Fruit fly (Drosophila melanogaster) whole organism, pupa: ENCODE data around the gene Mpp6.
A peak's percentile ranks its signal among the peaks of the same experiment; 100 is the strongest.

Source experiments
- CG10348 ChIP-seq: fragments of 200-800 bp; sonication (Bioruptor generic); IDR thresholded peaks from 2 replicates; pipeline ENCODE4 v1.3.6; 2022; ENCODE audit warnings: missing biosample characterization, missing genetic modification characterization
- CG12605 ChIP-seq: fragments of 200-800 bp; sonication (Bioruptor generic); IDR thresholded peaks from 2 replicates; pipeline ENCODE4 v1.3.6; 2022; ENCODE audit warnings: missing biosample characterization, missing genetic modification characterization
- CG13204 ChIP-seq: fragments of 200-800 bp; sonication (Bioruptor generic); optimal IDR thresholded peaks from 2 replicates; lab custom pipeline; 2018; ENCODE audit warnings: missing biosample characterization, mild to moderate bottlenecking, missing genetic modification characterization, moderate library complexity
- CG14655 ChIP-seq: fragments of 200-800 bp; sonication (Bioruptor generic); optimal IDR thresholded peaks from 3 replicates; lab custom pipeline; 2017; ENCODE audit warnings: mild to moderate bottlenecking, missing biosample characterization, missing genetic modification reagents, missing genetic modification characterization
- CG15710 ChIP-seq: fragments of 200-800 bp; sonication (Bioruptor generic); optimal IDR thresholded peaks from 2 replicates; lab custom pipeline; 2018; ENCODE audit warnings: missing biosample characterization, mild to moderate bottlenecking, missing genetic modification characterization, moderate library complexity
- CG17806 ChIP-seq: fragments of 200-800 bp; sonication (Bioruptor generic); optimal IDR thresholded peaks from 2 replicates; lab custom pipeline; 2018; ENCODE audit warnings: missing biosample characterization, mild to moderate bottlenecking, missing genetic modification characterization, moderate library complexity
- CG32121 ChIP-seq: fragments of 200-800 bp; sonication (Bioruptor generic); IDR thresholded peaks from 2 replicates; pipeline ENCODE4 v1.3.6; 2022; ENCODE audit warnings: missing biosample characterization, missing genetic modification characterization
- CG34367 ChIP-seq: fragments of 200-800 bp; sonication (Bioruptor generic); optimal IDR thresholded peaks from 2 replicates; lab custom pipeline; 2018; ENCODE audit warnings: missing biosample characterization, mild to moderate bottlenecking, missing genetic modification characterization
- CG4496 ChIP-seq: fragments of 200-800 bp; sonication (Bioruptor generic); IDR thresholded peaks from 3 replicates; pipeline ENCODE4 v1.3.6; 2022; ENCODE audit warnings: missing biosample characterization, missing genetic modification characterization
- CG8159 ChIP-seq: fragments of 200-800 bp; sonication (Bioruptor generic); optimal IDR thresholded peaks from 3 replicates; lab custom pipeline; 2018; ENCODE audit warnings: missing biosample characterization, mild to moderate bottlenecking, missing genetic modification characterization, moderate library complexity
- CG8301 ChIP-seq: fragments of 200-800 bp; sonication (Bioruptor generic); optimal IDR thresholded peaks from 2 replicates; lab custom pipeline; 2018; ENCODE audit warnings: missing biosample characterization, mild to moderate bottlenecking, missing genetic modification characterization
- CG9948 ChIP-seq: fragments of 200-800 bp; sonication (Bioruptor generic); optimal IDR thresholded peaks from 2 replicates; lab custom pipeline; 2018; ENCODE audit warnings: missing biosample characterization, mild to moderate bottlenecking, missing genetic modification characterization, moderate library complexity
- D1 ChIP-seq: fragments of 200-800 bp; sonication (Bioruptor generic); optimal IDR thresholded peaks from 2 replicates; lab custom pipeline; 2018; ENCODE audit warnings: missing biosample characterization, mild to moderate bottlenecking, missing genetic modification characterization, moderate library complexity
- EcR ChIP-seq: fragments of 200-800 bp; sonication (Bioruptor generic); optimal IDR thresholded peaks from 3 replicates; lab custom pipeline; 2019; ENCODE audit warnings: missing biosample characterization, missing genetic modification characterization, mild to moderate bottlenecking, moderate library complexity, missing genetic modification reagents
- Ets98B ChIP-seq: fragments of 200-800 bp; sonication (Bioruptor generic); IDR thresholded peaks from 2 replicates; pipeline ENCODE4 v1.3.6; 2022; ENCODE audit warnings: missing biosample characterization, missing genetic modification characterization
- Pif1A ChIP-seq: fragments of 200-800 bp; sonication (Bioruptor generic); optimal IDR thresholded peaks from 3 replicates; lab custom pipeline; 2016; ENCODE audit warnings: missing biosample characterization, missing genetic modification characterization
- Pif1B ChIP-seq: fragments of 200-800 bp; sonication (Bioruptor generic); optimal IDR thresholded peaks from 3 replicates; lab custom pipeline; 2016; ENCODE audit warnings: missing biosample characterization, missing genetic modification characterization
- Snoo ChIP-seq: fragments of 200-800 bp; sonication (Bioruptor generic); optimal IDR thresholded peaks from 3 replicates; lab custom pipeline; 2017; ENCODE audit warnings: missing biosample characterization, mild to moderate bottlenecking, missing genetic modification characterization, inconsistent platforms
- fd96Ca ChIP-seq: fragments of 200-800 bp; sonication (Bioruptor generic); IDR thresholded peaks from 3 replicates; pipeline ENCODE4 v1.3.6; 2022; ENCODE audit warnings: missing biosample characterization, missing genetic modification characterization
- gl ChIP-seq: fragments of 200-800 bp; sonication (Bioruptor generic); optimal IDR thresholded peaks from 2 replicates; lab custom pipeline; 2018; ENCODE audit warnings: missing biosample characterization, mild to moderate bottlenecking, missing genetic modification characterization
- rn ChIP-seq: fragments of 200-800 bp; sonication (Bioruptor generic); IDR thresholded peaks from 2 replicates; pipeline ENCODE4 v1.3.6; 2022; ENCODE audit warnings: missing biosample characterization, missing genetic modification characterization

Gene Mpp6

DNA sequence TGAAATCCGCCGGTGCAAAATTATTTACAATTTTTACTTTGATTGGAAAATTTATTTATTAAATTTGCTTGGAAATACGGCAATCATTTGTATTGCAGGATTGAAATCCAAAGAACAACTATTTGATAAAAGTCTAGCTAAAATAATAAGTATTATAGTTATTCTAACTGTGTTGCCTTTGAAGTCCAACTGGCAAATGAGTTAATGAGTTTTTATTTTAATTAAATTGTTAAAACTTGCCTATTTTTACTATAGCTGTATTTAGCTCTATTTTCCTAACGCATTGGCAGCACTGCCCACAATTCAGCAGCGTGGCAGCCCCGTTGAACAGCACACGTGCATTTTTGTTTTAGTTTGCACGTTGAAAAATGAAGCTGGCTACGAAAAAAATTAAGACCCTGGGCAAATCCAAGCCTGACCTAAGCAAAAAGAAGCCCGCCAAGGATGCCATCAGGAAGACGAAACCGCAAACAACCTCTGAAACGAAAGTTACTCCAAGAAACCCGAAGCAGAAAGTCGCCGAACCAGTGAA lies 7.3 kb downstream of the Mpp6 start, which contains the start of gene Noc2:
Gene Noc2 (plus strand): TSS at position 331 of the 532 bp plus-strand sequence.
- TF ChIP-seq CG9948 (tag; lab: Kevin White, UChicago) (peak; percentile 46), CG8159 (peak; percentile 48), Snoo (tag; lab: Kevin White, UChicago) (peak; percentile 10), CG32121 (GFP tag; lab: Robert Waterston, UW) (no peak; the same call in 1 of the 2 replicates), rn (GFP tag; lab: Robert Waterston, UW) (peak; percentile 36; the same call in 1 of the 2 replicates), CG14655 (no peak), CG17806 (peak; percentile 23), CG4496 (peak; percentile 72), CG8301 (tag; lab: Kevin White, UChicago) (peak; percentile 34), CG15710 (tag; lab: Kevin White, UChicago) (peak; percentile 40)

DNA sequence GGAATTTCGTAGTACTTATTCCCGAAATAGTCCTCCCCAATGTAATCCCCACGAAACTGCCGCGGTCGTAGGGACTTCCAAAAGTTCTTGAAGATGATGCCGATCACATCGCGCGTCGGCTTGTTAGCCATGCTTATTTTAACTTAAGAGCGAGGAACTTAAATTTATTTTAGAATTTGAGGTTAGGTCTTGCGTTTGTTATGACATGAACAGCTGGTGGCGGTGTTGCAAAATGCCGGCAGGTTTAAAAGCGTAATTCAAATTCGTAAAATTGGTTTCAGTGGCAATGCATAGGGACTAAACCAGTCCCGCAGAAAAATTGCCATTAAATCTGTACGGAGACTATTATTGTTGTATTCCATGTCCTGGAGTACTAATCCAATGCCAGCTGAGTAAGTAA lies 10.3 kb downstream of the Mpp6 start:
- TF ChIP-seq Pif1A (GFP tag; lab: Kevin White, UChicago) (no peak), CG14655 (no peak), Snoo (tag; lab: Kevin White, UChicago) (no peak), CG8159 (no peak), fd96Ca (GFP tag; lab: Robert Waterston, UW) (no peak), CG15710 (tag; lab: Kevin White, UChicago) (no peak), Ets98B (GFP tag; lab: Robert Waterston, UW) (no peak), CG10348 (GFP tag; lab: Robert Waterston, UW) (no peak)

DNA sequence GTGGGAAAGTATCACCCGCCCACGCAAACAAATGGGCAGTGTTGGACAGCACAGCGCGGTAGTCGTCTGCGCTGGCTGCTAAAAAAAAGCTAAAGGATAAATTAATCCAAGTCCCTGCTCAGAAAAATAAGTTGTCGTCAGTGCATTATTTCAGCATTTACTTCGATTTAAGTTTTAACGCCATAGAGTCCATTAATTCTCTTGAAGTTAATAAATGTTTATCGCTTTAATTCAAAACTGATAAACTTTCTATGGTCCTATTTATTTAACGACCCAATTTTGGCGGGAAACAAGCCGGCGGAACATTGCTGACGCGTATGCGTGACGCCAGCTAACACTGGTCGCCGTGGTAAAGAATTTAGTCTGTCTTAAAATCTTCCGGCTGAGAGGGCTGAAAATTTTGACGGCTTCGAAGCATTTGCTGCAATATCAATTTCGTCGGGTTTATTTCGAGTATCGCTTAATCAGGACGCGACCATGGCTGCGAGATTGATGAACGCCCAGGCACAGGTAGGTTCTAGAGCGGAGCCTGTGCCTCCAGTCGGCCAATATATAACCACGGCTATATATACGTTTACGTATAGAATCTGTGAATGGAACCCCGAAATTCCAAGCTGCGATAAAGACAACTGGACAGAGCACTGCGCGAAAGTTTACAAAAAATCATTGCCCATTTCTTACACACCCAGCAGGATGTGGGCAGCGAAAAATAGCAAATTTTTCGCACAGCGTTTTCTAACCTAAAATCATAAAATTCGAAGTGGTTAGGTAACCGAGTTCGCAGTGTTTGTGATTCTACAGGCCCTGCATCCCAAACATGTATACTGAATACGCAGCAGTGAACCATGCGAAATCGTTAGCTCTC lies 12.4 kb downstream of the Mpp6 start, which contains the start of the genes mAcon1, CG43345 and CG43346:
Gene mAcon1 (plus strand): TSS at position 276 of the 865 bp plus-strand sequence.
Gene CG43345 (minus strand): TSS at position 287 of the 865 bp plus-strand sequence.
Gene CG43346 (minus strand): TSS at position 287 of the 865 bp plus-strand sequence.
- TF ChIP-seq Ets98B (GFP tag; lab: Robert Waterston, UW) (no peak), CG4496 (peak; percentile 34; the same call in 1 of the 3 replicates), CG12605 (GFP tag; lab: Robert Waterston, UW) (no peak), fd96Ca (GFP tag; lab: Robert Waterston, UW) (peak; percentile 71), D1 (tag; lab: Kevin White, UChicago) (no peak), CG10348 (GFP tag; lab: Robert Waterston, UW) (0 out of 2 replicates have a peak, but pooled peaks have one; percentile 42), EcR (GFP tag; lab: Kevin White, UChicago) (no peak), gl (tag; lab: Kevin White, UChicago) (peak; percentile 17), CG14655 (no peak), CG9948 (tag; lab: Kevin White, UChicago) (peak; percentile 62), CG8301 (tag; lab: Kevin White, UChicago) (peak; percentile 66), Pif1A (GFP tag; lab: Kevin White, UChicago) (no peak), CG32121 (GFP tag; lab: Robert Waterston, UW) (peak; percentile 39), CG15710 (tag; lab: Kevin White, UChicago) (peak; percentile 80), CG8159 (peak; percentile 76), Snoo (tag; lab: Kevin White, UChicago) (peak; percentile 68), CG13204 (GFP tag; lab: Kevin White, UChicago) (no peak), CG34367 (no peak), rn (GFP tag; lab: Robert Waterston, UW) (no peak), CG17806 (peak; percentile 52), Pif1B (GFP tag; lab: Kevin White, UChicago) (no peak)

DNA sequence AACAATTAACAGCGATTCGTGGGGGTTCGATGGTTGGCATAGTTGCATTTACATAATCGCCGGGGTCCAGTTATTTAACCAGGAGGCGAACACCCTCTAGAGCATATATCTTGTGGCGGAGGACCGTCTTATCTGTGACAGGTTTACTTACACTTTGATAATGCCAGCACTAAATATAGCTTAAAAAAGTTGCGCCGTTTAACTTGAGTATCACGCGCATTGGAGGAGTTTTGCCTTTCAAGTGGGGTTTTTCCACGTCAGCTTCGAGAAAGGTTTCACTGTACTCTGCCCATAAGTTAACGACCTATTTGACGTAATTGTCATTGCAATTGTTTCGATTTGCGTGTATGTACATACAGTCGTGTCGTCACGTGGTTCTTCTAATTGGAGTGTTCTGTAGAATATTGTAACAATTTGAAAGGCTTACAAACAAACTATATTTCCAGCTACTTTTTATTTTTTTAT lies 13.1 kb downstream of the Mpp6 start:
- TF ChIP-seq CG32121 (GFP tag; lab: Robert Waterston, UW), result no peak; the same call in 1 of the 2 replicates
- TF ChIP-seq EcR (GFP tag; lab: Kevin White, UChicago), result peak; percentile 78
- no peak for TF ChIP-seq fd96Ca (GFP tag; lab: Robert Waterston, UW)
- TF ChIP-seq CG8159, result no peak
- TF ChIP-seq CG34367, result no peak
- no peak for TF ChIP-seq CG15710 (tag; lab: Kevin White, UChicago)
- TF ChIP-seq CG12605 (GFP tag; lab: Robert Waterston, UW), result no peak
- no peak for TF ChIP-seq CG13204 (GFP tag; lab: Kevin White, UChicago)
- no peak for TF ChIP-seq CG14655

DNA sequence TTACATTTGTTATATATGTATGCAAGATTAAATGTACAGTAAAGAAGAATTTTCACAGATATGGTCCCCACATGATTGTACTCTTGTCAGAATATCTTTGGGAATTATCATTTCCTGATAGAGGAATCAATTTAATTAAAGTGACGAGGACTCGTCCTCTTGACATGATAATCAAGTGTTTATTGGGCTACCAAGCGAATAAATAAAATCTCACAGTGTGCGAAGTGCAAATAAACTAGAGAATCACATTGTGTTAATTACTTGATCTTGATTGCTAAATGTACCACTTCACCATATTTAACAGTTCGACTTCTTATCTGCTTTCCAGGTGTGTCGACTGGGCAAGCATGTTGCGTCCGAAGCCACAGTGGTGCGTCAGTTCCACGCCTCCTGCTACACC lies 13.8 kb downstream of the Mpp6 start:
- TF ChIP-seq CG8301 (tag; lab: Kevin White, UChicago) (no peak), Snoo (tag; lab: Kevin White, UChicago) (no peak), CG13204 (GFP tag; lab: Kevin White, UChicago) (no peak), gl (tag; lab: Kevin White, UChicago) (no peak), CG10348 (GFP tag; lab: Robert Waterston, UW) (no peak), CG34367 (no peak), fd96Ca (GFP tag; lab: Robert Waterston, UW) (no peak), CG12605 (GFP tag; lab: Robert Waterston, UW) (no peak), rn (GFP tag; lab: Robert Waterston, UW) (no peak), CG32121 (GFP tag; lab: Robert Waterston, UW) (no peak), CG4496 (no peak), CG17806 (no peak), D1 (tag; lab: Kevin White, UChicago) (no peak)
